Worm (Caenorhabditis elegans): ENCODE data around the gene ZK1010.5.
A peak's percentile ranks its signal among the peaks of the same experiment; 100 is the strongest.

ZK1010.5 gene

ce11 chrIII:13031701-13032100, 44.4 kb upstream of the ZK1010.5 start, which contains the start of gene F14F7.5:
F14F7.5 (plus strand) TSS chrIII:13032001.
- TF ChIP-seq snpc-1.1 (tag; optimal IDR thresholded peaks at IDR 0.05; ENCODE audit: insufficient read depth) (no peak), B0261.1 (tag; optimal IDR thresholded peaks at IDR 0.05) (no peak), repo-1 (tag; optimal IDR thresholded peaks at IDR 0.05) (no peak), nhr-90 (tag; optimal IDR thresholded peaks at IDR 0.05) (no peak), nhr-179 (tag; optimal IDR thresholded peaks at IDR 0.05) (no peak)

- TF ChIP-seq ztf-18 (tag; optimal IDR thresholded peaks at IDR 0.05) (no peak), F55B11.4 (tag; optimal IDR thresholded peaks at IDR 0.05; ENCODE audit: borderline replicate concordance, insufficient read depth) (no peak), madf-3 (GFP tag; IDR thresholded peaks at IDR 0.05) (no peak), ceh-27 (GFP tag; optimal IDR thresholded peaks at IDR 0.05) (no peak), mxl-1 (tag; optimal IDR thresholded peaks at IDR 0.05) (no peak), ceh-100 (GFP tag; IDR thresholded peaks at IDR 0.05) (no peak), atf-7 (tag; optimal IDR thresholded peaks at IDR 0.05) (no peak), K12H6.12 (tag; optimal IDR thresholded peaks at IDR 0.05) (no peak), tbp1 (GFP tag; optimal IDR thresholded peaks at IDR 0.05) (no peak), nhr-179 (tag; optimal IDR thresholded peaks at IDR 0.05) (no peak), ceh-79 (tag; optimal IDR thresholded peaks at IDR 0.05) (no peak)
Observed at ce11 chrIII:13030551-13030950, 43.2 kb upstream of the ZK1010.5 start, which contains the start of gene F14F7.7. F14F7.7 (plus strand) TSS chrIII:13030904.

DNA sequence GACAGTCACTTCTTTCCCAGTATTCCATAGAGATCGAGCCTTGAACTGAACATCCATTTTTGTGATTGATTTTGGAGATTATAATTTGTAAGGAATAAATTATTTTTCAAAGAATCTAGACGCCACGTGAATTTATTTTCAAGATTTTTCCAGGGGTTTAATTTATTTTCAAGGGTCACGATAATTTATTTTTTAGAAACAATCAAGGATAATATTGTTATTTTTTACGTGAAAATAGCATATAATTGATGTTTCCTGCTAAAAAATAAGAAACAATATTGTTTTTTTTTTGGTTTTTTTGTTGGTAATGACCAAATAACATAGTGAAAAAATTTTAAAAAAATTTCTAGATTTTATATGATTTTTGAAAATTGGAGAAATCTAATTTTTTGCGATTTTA, 42.3 kb upstream of the ZK1010.5 start, which contains the start of gene F14F7.4:
Gene F14F7.4, minus strand, starts transcription at position 101 of the 400 bp plus-strand sequence.
- TF ChIP-seq nhr-179 (tag; optimal IDR thresholded peaks at IDR 0.05), result no peak
- no peak for TF ChIP-seq madf-8 (GFP tag; conservative IDR thresholded peaks at IDR 0.05)
- no peak for TF ChIP-seq bed-2 (GFP tag; IDR thresholded peaks at IDR 0.05)
- TF ChIP-seq lsl-1 (GFP tag; optimal IDR thresholded peaks at IDR 0.05), result no peak
- no peak for TF ChIP-seq ztf-3 (GFP tag; optimal IDR thresholded peaks at IDR 0.05)
- no peak for TF ChIP-seq dox-1 (GFP tag; IDR thresholded peaks at IDR 0.05)

ce11 chrIII:13027949-13028348, 40.6 kb upstream of the ZK1010.5 start:
- no peak for TF ChIP-seq tbp1 (GFP tag; optimal IDR thresholded peaks at IDR 0.05)
- TF ChIP-seq attf-5 (GFP tag; optimal IDR thresholded peaks at IDR 0.05), result no peak
- no peak for TF ChIP-seq gei-17 (GFP tag; optimal IDR thresholded peaks at IDR 0.05)
- TF ChIP-seq hlh-26 (GFP tag; conservative IDR thresholded peaks at IDR 0.05), result no peak
- TF ChIP-seq madf-8 (GFP tag; conservative IDR thresholded peaks at IDR 0.05), result no peak
- no peak for TF ChIP-seq mxl-1 (tag; optimal IDR thresholded peaks at IDR 0.05)
- TF ChIP-seq snpc-4 (GFP tag; optimal IDR thresholded peaks at IDR 0.05), result no peak
- no peak for TF ChIP-seq snpc-4 (tag; optimal IDR thresholded peaks at IDR 0.05)
- no peak for TF ChIP-seq chd-7 (tag; optimal IDR thresholded peaks at IDR 0.05)
- TF ChIP-seq dpl-1 (GFP tag; optimal IDR thresholded peaks at IDR 0.05), result no peak
- TF ChIP-seq rcor-1 (GFP tag; IDR thresholded peaks at IDR 0.05), result no peak
- TF ChIP-seq aptf-2 (GFP tag; conservative IDR thresholded peaks at IDR 0.05), result no peak
- no peak for TF ChIP-seq lin-54 (GFP tag; optimal IDR thresholded peaks at IDR 0.05)

DNA sequence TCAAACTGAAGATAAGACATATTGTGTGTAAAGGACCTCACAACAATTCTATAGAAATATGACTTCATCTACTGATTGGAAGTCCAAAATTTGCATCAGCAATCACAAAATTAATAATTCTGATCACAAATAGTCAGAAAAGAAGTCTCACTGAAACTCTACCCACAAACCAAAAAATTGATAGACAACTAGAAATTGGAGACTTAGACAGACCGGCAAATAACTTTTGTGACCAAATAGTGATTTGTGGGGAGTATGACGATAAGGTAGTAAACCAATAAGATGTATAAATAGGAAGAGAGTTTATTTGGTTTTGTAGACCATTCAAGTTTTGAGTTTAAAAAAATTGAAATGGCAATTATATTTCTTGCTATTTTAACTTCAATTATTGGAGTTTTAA, 37.0 kb upstream of the ZK1010.5 start, which contains the start of gene cyp-13A12:
Gene cyp-13A12, plus strand, starts transcription at position 267 of the 400 bp plus-strand sequence.
- peak; percentile 48 for TF ChIP-seq nhr-80 (tag; optimal IDR thresholded peaks at IDR 0.05)
- TF ChIP-seq tbp1 (GFP tag; optimal IDR thresholded peaks at IDR 0.05), result no peak

Measured in whole organism, young adult.